Worm (Caenorhabditis elegans): ENCODE measurements around the gene C01C10.2.

ce11 chrX:7393167-7393566 lies 44.8 kb downstream of the C01C10.2 start, which contains the start of gene gad-2:
- no peak for TF ChIP-seq unc-39 (tag; optimal IDR thresholded peaks at IDR 0.05)
- no peak for TF ChIP-seq nhr-237 (tag; optimal IDR thresholded peaks at IDR 0.05)
- no peak for TF ChIP-seq dmd-6 (GFP tag; IDR thresholded peaks at IDR 0.05)
- TF ChIP-seq ceh-28 (tag; optimal IDR thresholded peaks at IDR 0.05), result no peak
- no peak for TF ChIP-seq ZK546.5 (tag; optimal IDR thresholded peaks at IDR 0.05)
- no peak for TF ChIP-seq ces-1 (GFP tag; optimal IDR thresholded peaks at IDR 0.05)
- no peak for TF ChIP-seq pqm-1 (tag; optimal IDR thresholded peaks at IDR 0.05)
- TF ChIP-seq ztf-11 (tag; optimal IDR thresholded peaks at IDR 0.05), result no peak

Data from whole organism, L4 larva.